Worm (Caenorhabditis elegans) whole organism, L3 larva: ENCODE data around the gene hyls-1.

Source experiments
- R02D3.7 ChIP-seq: fragments of 150-350 bp; optimal IDR thresholded peaks from 2 replicates; lab custom pipeline; 2014; ENCODE audit warnings: missing biosample characterization, missing genetic modification characterization
- ZK546.5 ChIP-seq: sonication (generic microtip); optimal IDR thresholded peaks from 2 replicates; lab custom pipeline; 2017; ENCODE audit warnings: missing biosample characterization, missing genetic modification characterization
- aly-2 ChIP-seq: fragments of 150-350 bp; optimal IDR thresholded peaks from 2 replicates; lab custom pipeline; 2014; ENCODE audit warnings: missing biosample characterization, missing genetic modification characterization
- ama-1 ChIP-seq: fragments of 150-350 bp; optimal IDR thresholded peaks from 2 replicates; lab custom pipeline; 2018
- ceh-16 ChIP-seq: sonication (generic microtip); optimal IDR thresholded peaks from 2 replicates; lab custom pipeline; 2017; ENCODE audit warnings: missing biosample characterization, missing genetic modification characterization
- ceh-28 ChIP-seq: fragments of 150-350 bp; optimal IDR thresholded peaks from 2 replicates; lab custom pipeline; 2014; ENCODE audit warnings: missing biosample characterization, missing genetic modification reagents, missing genetic modification characterization
- egl-27 ChIP-seq: sonication (generic microtip); optimal IDR thresholded peaks from 4 replicates; lab custom pipeline; 2017; ENCODE audit warnings: missing biosample characterization, missing genetic modification reagents, missing genetic modification characterization
- egl-5 ChIP-seq: fragments of 150-350 bp; optimal IDR thresholded peaks from 2 replicates; lab custom pipeline; 2017; ENCODE audit warnings: missing biosample characterization, missing genetic modification reagents, missing genetic modification characterization, inconsistent platforms
- elt-2 ChIP-seq: sonication (generic microtip); optimal IDR thresholded peaks from 2 replicates; lab custom pipeline; 2016; ENCODE audit warnings: missing genetic modification reagents, mild to moderate bottlenecking, missing genetic modification characterization, missing compliant biosample characterization
- elt-3 ChIP-seq, 3 experiments: fragments of 150-350 bp in 1 of 3; sonication (generic microtip) in 2 of 3; optimal IDR thresholded peaks; 2 replicates in 2 of 3; 4 replicates in 1 of 3; lab custom pipeline; 2014 to 2017; ENCODE audit warnings: missing biosample characterization in 3 of 3, missing genetic modification characterization in 3 of 3
- eor-1 ChIP-seq, 2 experiments: fragments of 150-350 bp; optimal IDR thresholded peaks; 2 replicates each; lab custom pipeline; 2014 to 2018; ENCODE audit warnings: missing biosample characterization in 2 of 2, missing genetic modification characterization in 2 of 2
- fos-1 ChIP-seq: fragments of 150-350 bp; optimal IDR thresholded peaks from 2 replicates; lab custom pipeline; 2014; ENCODE audit warnings: missing biosample characterization, missing genetic modification characterization
- hmg-11 ChIP-seq: sonication (generic microtip); optimal IDR thresholded peaks from 2 replicates; lab custom pipeline; 2016; ENCODE audit warnings: missing genetic modification characterization, missing compliant biosample characterization
- jun-1 ChIP-seq: fragments of 150-350 bp; optimal IDR thresholded peaks from 2 replicates; lab custom pipeline; 2014; ENCODE audit warnings: missing biosample characterization, missing genetic modification reagents, missing genetic modification characterization
- lin-15B ChIP-seq: fragments of 150-350 bp; optimal IDR thresholded peaks from 2 replicates; lab custom pipeline; 2014; ENCODE audit warnings: missing biosample characterization, missing genetic modification characterization
- lsy-12 ChIP-seq: sonication (generic microtip); optimal IDR thresholded peaks from 2 replicates; lab custom pipeline; 2016; ENCODE audit warnings: mild to moderate bottlenecking, missing genetic modification characterization, missing compliant biosample characterization
- mdl-1 ChIP-seq: fragments of 150-350 bp; optimal IDR thresholded peaks from 2 replicates; lab custom pipeline; 2014; ENCODE audit warnings: missing biosample characterization, missing genetic modification characterization
- mml-1 ChIP-seq: fragments of 150-350 bp; sonication (generic microtip); optimal IDR thresholded peaks from 3 replicates; lab custom pipeline; 2014; ENCODE audit warnings: missing biosample characterization, missing genetic modification characterization
- nhr-11 ChIP-seq: fragments of 150-350 bp; optimal IDR thresholded peaks from 2 replicates; lab custom pipeline; 2014; ENCODE audit warnings: missing biosample characterization, missing genetic modification characterization
- nhr-23 ChIP-seq: fragments of 150-350 bp; optimal IDR thresholded peaks from 2 replicates; lab custom pipeline; 2014; ENCODE audit warnings: missing biosample characterization, missing genetic modification reagents, missing genetic modification characterization
- nhr-25 ChIP-seq: sonication (generic microtip); optimal IDR thresholded peaks from 2 replicates; lab custom pipeline; 2017; ENCODE audit warnings: missing biosample characterization, missing genetic modification characterization
- nhr-28 ChIP-seq: fragments of 150-350 bp; optimal IDR thresholded peaks from 2 replicates; lab custom pipeline; 2014; ENCODE audit warnings: missing biosample characterization, missing genetic modification characterization
- nhr-43 ChIP-seq: sonication (generic microtip); optimal IDR thresholded peaks from 2 replicates; lab custom pipeline; 2016; ENCODE audit warnings: mild to moderate bottlenecking, missing genetic modification characterization, missing compliant biosample characterization; ENCODE audit not compliant: poor library complexity, severe bottlenecking
- nhr-67 ChIP-seq: fragments of 150-350 bp; optimal IDR thresholded peaks from 2 replicates; lab custom pipeline; 2014; ENCODE audit warnings: missing biosample characterization, missing genetic modification characterization
- nhr-77 ChIP-seq: fragments of 150-350 bp; optimal IDR thresholded peaks from 2 replicates; lab custom pipeline; 2014; ENCODE audit warnings: missing biosample characterization, missing genetic modification characterization
- pha-4 ChIP-seq: fragments of 150-350 bp; optimal IDR thresholded peaks from 2 replicates; lab custom pipeline; 2014; ENCODE audit warnings: missing biosample characterization, missing genetic modification reagents, missing genetic modification characterization
- pqm-1 ChIP-seq: fragments of 150-350 bp; optimal IDR thresholded peaks from 2 replicates; lab custom pipeline; 2017; ENCODE audit warnings: missing biosample characterization, missing genetic modification characterization, inconsistent platforms
- skn-1 ChIP-seq: fragments of 150-350 bp; optimal IDR thresholded peaks from 2 replicates; lab custom pipeline; 2014; ENCODE audit warnings: missing biosample characterization, missing genetic modification characterization
- snpc-4 ChIP-seq: fragments of 150-350 bp; optimal IDR thresholded peaks from 2 replicates; lab custom pipeline; 2014; ENCODE audit warnings: missing biosample characterization, missing genetic modification characterization
- unc-62 ChIP-seq: fragments of 150-350 bp; sonication (generic microtip); optimal IDR thresholded peaks from 4 replicates; lab custom pipeline; 2014; ENCODE audit warnings: missing biosample characterization, missing genetic modification reagents, missing genetic modification characterization
- zag-1 ChIP-seq: fragments of 150-350 bp; optimal IDR thresholded peaks from 2 replicates; lab custom pipeline; 2014; ENCODE audit warnings: missing biosample characterization, missing genetic modification characterization
- ztf-4 ChIP-seq: fragments of 150-350 bp; optimal IDR thresholded peaks from 2 replicates; lab custom pipeline; 2014; ENCODE audit warnings: missing biosample characterization, missing genetic modification characterization

hyls-1 gene

DNA sequence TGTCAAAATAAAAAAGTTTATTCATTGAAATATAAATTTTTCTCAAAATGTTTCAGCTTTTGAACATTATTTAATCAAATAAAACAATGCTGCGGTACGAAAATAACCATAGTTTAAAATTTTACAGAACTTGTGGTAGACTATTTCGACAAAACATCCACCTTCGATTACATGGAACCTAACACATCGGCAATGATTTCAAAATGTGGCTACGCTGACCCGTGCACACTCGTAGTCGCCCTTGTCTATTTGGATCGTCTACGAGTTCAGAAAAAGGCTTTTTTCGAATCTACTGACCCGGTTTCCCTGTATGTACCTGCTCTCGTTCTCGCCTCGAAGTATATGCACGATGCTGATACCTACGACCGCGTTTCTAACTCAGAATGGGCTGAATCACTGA is 40.1 kb upstream of the hyls-1 start:
- no peak for TF ChIP-seq ceh-16 (tag; lab: Kevin White, UChicago)
- no peak for TF ChIP-seq pqm-1 (tag; lab: Kevin White, UChicago)
- no peak for TF ChIP-seq ceh-28 (tag; lab: Kevin White, UChicago)
- no peak for TF ChIP-seq ama-1
- no peak for TF ChIP-seq nhr-11 (tag; lab: Kevin White, UChicago)
- TF ChIP-seq elt-2 (tag; lab: Kevin White, UChicago) = no peak
- no peak for TF ChIP-seq nhr-43 (tag; lab: Kevin White, UChicago)
- TF ChIP-seq nhr-23 (tag; lab: Kevin White, UChicago) = no peak
- no peak for TF ChIP-seq nhr-77 (tag; lab: Kevin White, UChicago)
- TF ChIP-seq mdl-1 (tag; lab: Kevin White, UChicago) = no peak
- no peak for TF ChIP-seq aly-2 (tag; lab: Kevin White, UChicago)

DNA sequence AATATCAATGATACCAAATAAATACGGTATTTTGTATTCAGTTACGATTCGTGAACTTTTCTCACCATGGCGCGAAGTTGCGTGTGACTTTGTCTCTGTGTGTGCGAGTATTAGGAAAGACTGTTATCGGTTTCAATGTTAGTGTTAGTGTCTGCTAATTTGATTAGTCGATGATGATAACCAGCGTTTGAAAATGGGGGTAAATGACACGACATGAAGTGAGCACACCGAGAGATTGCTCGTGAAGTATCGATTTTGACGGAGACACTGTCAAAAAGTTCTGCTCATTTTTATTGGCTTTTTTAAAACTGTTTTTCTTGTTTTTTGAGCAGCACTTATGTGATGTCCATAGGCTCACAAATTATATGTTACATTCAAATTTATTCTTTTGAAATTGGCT is 38.8 kb upstream of the hyls-1 start:
- peak; percentile 19 for TF ChIP-seq nhr-43 (tag; lab: Kevin White, UChicago)
- TF ChIP-seq egl-5 (tag; lab: Kevin White, UChicago) = no peak
- no peak for TF ChIP-seq nhr-25 (tag; lab: Kevin White, UChicago)
- TF ChIP-seq lsy-12 = no peak
- no peak for TF ChIP-seq R02D3.7 (tag; lab: Kevin White, UChicago)
- no peak for TF ChIP-seq mml-1
- TF ChIP-seq skn-1 = peak; percentile 18
- TF ChIP-seq aly-2 (tag; lab: Kevin White, UChicago) = peak; percentile 4
- TF ChIP-seq mdl-1 (tag; lab: Kevin White, UChicago) = no peak
- TF ChIP-seq ZK546.5 (tag; lab: Kevin White, UChicago) = no peak
- peak; percentile 5 for TF ChIP-seq nhr-23 (tag; lab: Kevin White, UChicago)
- TF ChIP-seq eor-1 (tag; optimal IDR thresholded peaks at IDR 0.05; lab: Kevin White, UChicago) = no peak
- TF ChIP-seq lin-15B = no peak
- TF ChIP-seq nhr-28 (tag; lab: Kevin White, UChicago) = no peak
- TF ChIP-seq hmg-11 (tag; lab: Kevin White, UChicago) = no peak
- peak; percentile 91 for TF ChIP-seq ama-1
- TF ChIP-seq unc-62 (GFP tag; lab: Kevin White, UChicago) = no peak
- TF ChIP-seq pha-4 (tag; lab: Kevin White, UChicago) = peak; percentile 52
- TF ChIP-seq snpc-4 (tag; lab: Kevin White, UChicago) = no peak
- TF ChIP-seq pqm-1 (tag; lab: Kevin White, UChicago) = peak; percentile 58
- TF ChIP-seq elt-2 (tag; lab: Kevin White, UChicago) = peak; percentile 85
- TF ChIP-seq jun-1 (tag; lab: Kevin White, UChicago) = peak; percentile 24

DNA sequence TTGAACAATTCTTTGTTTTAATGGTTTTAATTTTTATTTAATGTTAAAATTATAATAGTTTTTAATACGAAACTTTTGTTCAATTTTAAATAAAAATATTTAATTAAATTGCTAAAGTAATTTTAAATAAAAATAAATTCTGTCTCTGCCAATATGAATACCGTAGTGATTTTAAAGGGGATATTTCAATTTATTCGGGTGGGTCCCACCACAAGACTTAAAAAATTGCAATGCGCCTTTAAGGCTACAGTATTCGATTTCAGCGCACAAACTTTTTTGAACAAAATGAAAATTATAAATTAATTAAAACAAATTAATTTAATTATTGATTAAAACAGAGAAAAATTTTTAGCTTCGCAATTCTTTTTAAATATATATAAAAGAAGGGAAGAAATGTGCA is 38.1 kb upstream of the hyls-1 start:
- TF ChIP-seq ceh-28 (tag; lab: Kevin White, UChicago) (no peak), ama-1 (no peak), fos-1 (tag; lab: Kevin White, UChicago) (no peak), ZK546.5 (tag; lab: Kevin White, UChicago) (no peak), nhr-11 (tag; lab: Kevin White, UChicago) (no peak), lsy-12 (no peak), aly-2 (tag; lab: Kevin White, UChicago) (no peak), lin-15B (no peak), mdl-1 (tag; lab: Kevin White, UChicago) (no peak), unc-62 (GFP tag; lab: Kevin White, UChicago) (no peak), pha-4 (tag; lab: Kevin White, UChicago) (no peak), nhr-67 (tag; lab: Kevin White, UChicago) (no peak), eor-1 (tag; optimal IDR thresholded peaks at IDR 0.05; lab: Kevin White, UChicago) (no peak), mml-1 (no peak), elt-3 (tag; optimal IDR thresholded peaks at IDR 0.05; lab: Kevin White, UChicago) (no peak)

DNA sequence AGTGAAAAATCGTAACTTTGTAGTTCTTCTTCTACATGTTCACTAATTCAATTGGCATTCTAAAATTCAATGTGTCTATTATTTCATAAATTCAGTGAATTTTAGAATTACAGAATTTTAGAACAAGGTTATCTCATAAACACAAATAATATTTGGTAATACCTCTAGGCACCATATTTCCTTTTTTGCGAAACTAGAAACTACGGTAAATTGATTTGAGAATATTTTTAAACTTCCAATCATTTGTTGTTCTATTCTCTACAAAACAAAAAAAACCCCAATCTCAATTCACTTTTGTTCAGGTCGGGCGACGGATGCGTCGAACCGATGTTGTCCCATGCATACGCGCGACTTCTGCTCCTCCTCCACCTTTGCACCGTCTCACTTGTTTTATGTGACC is 37.2 kb upstream of the hyls-1 start, which contains the start of gene F09G2.1:
Gene F09G2.1 (plus strand): TSS at position 301 of the 400 bp plus-strand sequence.
- TF ChIP-seq ZK546.5 (tag; lab: Kevin White, UChicago) (no peak), ztf-4 (no peak), aly-2 (tag; lab: Kevin White, UChicago) (no peak), unc-62 (GFP tag; lab: Kevin White, UChicago) (no peak), elt-3 (tag; optimal IDR thresholded peaks at IDR 0.05; lab: Kevin White, UChicago) (no peak)

DNA sequence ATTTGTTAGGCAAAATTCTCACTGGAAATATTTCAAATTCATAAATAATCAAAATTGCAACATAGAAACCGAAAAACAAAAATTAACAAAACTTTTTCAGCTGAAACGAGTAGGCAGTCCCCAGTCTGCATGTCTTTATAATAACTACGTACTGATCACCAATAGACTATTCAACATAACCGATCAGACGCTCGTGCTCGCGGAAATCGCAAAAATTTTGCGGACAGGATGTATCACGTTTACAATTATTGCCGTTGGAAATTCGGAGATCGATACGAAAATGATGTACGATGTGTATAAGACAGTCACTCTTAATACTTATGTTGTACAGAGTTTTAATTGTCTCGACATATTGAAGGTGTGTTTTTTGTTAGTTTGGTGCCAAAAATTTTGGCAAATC is 35.8 kb upstream of the hyls-1 start:
- TF ChIP-seq nhr-67 (tag; lab: Kevin White, UChicago) = no peak
- no peak for TF ChIP-seq mml-1
- TF ChIP-seq egl-27 (tag; lab: Kevin White, UChicago) = no peak
- TF ChIP-seq nhr-25 (tag; lab: Kevin White, UChicago) = no peak
- no peak for TF ChIP-seq lin-15B
- no peak for TF ChIP-seq zag-1 (tag; lab: Kevin White, UChicago)
